Worm (Caenorhabditis elegans) whole organism, L4 larva: Measurements from ENCODE around the gene ipla-2.
A peak's percentile ranks its signal among the peaks of the same experiment; 100 is the strongest.

Experiments used
- F10B5.3 ChIP-seq: sonication (generic microtip); optimal IDR thresholded peaks from 2 replicates; lab custom pipeline; 2016; ENCODE audit warnings: mild to moderate bottlenecking, missing genetic modification characterization, missing compliant biosample characterization
- F26F4.8 ChIP-seq: fragments of 200-800 bp; sonication (Bioruptor generic); conservative IDR thresholded peaks from 2 replicates; pipeline ENCODE4 v1.3.6; 2022; ENCODE audit warnings: missing genetic modification characterization, missing compliant biosample characterization
- F44E2.7 ChIP-seq: fragments of 200-800 bp; sonication (Bioruptor generic); IDR thresholded peaks from 2 replicates; pipeline ENCODE4 v2.1.2; 2022; ENCODE audit warnings: missing genetic modification characterization, missing compliant biosample characterization
- F49E8.2 ChIP-seq: sonication (generic microtip); optimal IDR thresholded peaks from 2 replicates; lab custom pipeline; 2016; ENCODE audit warnings: missing compliant biosample characterization, mild to moderate bottlenecking, missing genetic modification characterization, borderline replicate concordance
- T20F7.1 ChIP-seq: fragments of 200-800 bp; sonication (Bioruptor generic); optimal IDR thresholded peaks from 2 replicates; lab custom pipeline; 2018; ENCODE audit warnings: mild to moderate bottlenecking, missing genetic modification characterization, missing compliant biosample characterization
- Y5F2A.4 ChIP-seq: fragments of 200-800 bp; sonication (Bioruptor generic); optimal IDR thresholded peaks from 2 replicates; lab custom pipeline; 2018; ENCODE audit warnings: mild to moderate bottlenecking, missing genetic modification characterization, missing compliant biosample characterization
- ZK337.2 ChIP-seq: fragments of 200-800 bp; sonication (Bioruptor generic); IDR thresholded peaks from 2 replicates; pipeline ENCODE4 v1.3.6; 2022; ENCODE audit warnings: missing genetic modification reagents, missing genetic modification characterization, missing compliant biosample characterization
- aha-1 ChIP-seq: fragments of 150-350 bp; peaks from one replicate; lab custom pipeline; 2014; ENCODE audit warnings: missing biosample characterization, missing genetic modification characterization
- ama-1 ChIP-seq: fragments of 150-350 bp; optimal IDR thresholded peaks from 2 replicates; lab custom pipeline; 2014; ENCODE audit warnings: inconsistent platforms, mixed read lengths
- attf-4 ChIP-seq: sonication (generic microtip); optimal IDR thresholded peaks from 3 replicates; lab custom pipeline; 2017; ENCODE audit warnings: missing biosample characterization, missing genetic modification characterization
- ceh-62 ChIP-seq: sonication (generic microtip); optimal IDR thresholded peaks from 2 replicates; lab custom pipeline; 2017; ENCODE audit warnings: missing biosample characterization, missing genetic modification characterization
- ceh-82 ChIP-seq: sonication (generic microtip); optimal IDR thresholded peaks from 2 replicates; lab custom pipeline; 2017; ENCODE audit warnings: missing biosample characterization, missing genetic modification characterization
- daf-12 ChIP-seq: fragments of 150-350 bp; optimal IDR thresholded peaks from 2 replicates; lab custom pipeline; 2014; ENCODE audit warnings: missing biosample characterization, missing genetic modification reagents, missing genetic modification characterization
- dmd-6 ChIP-seq: fragments of 200-800 bp; sonication (Bioruptor generic); IDR thresholded peaks from 2 replicates; pipeline ENCODE4 v1.3.6; 2022; ENCODE audit warnings: missing genetic modification reagents, missing genetic modification characterization, missing compliant biosample characterization
- dmd-9 ChIP-seq: fragments of 200-800 bp; sonication (Bioruptor generic); IDR thresholded peaks from 2 replicates; pipeline ENCODE4 v1.3.6; 2022; ENCODE audit warnings: missing genetic modification reagents, missing genetic modification characterization, missing compliant biosample characterization
- dpl-1 ChIP-seq: fragments of 150-350 bp; optimal IDR thresholded peaks from 2 replicates; lab custom pipeline; 2014; ENCODE audit warnings: missing biosample characterization, missing genetic modification reagents, missing genetic modification characterization
- duxl-1 ChIP-seq: sonication (generic microtip); optimal IDR thresholded peaks from 2 replicates; lab custom pipeline; 2016; ENCODE audit warnings: mild to moderate bottlenecking, missing genetic modification characterization, moderate library complexity, missing compliant biosample characterization; ENCODE audit not compliant: poor library complexity
- hif-1 ChIP-seq, 2 experiments: sonication (generic microtip); optimal IDR thresholded peaks; 2 replicates each; lab custom pipeline; 2016 to 2017; ENCODE audit warnings: missing compliant biosample characterization in 2 of 2, missing genetic modification characterization in 2 of 2, missing genetic modification reagents in 2 of 2, missing genotype in 2 of 2, mild to moderate bottlenecking in 1 of 2
- hmg-1.1 ChIP-seq: fragments of 200-800 bp; sonication (Bioruptor generic); IDR thresholded peaks from 2 replicates; pipeline ENCODE4 v1.3.6; 2022; ENCODE audit warnings: missing genetic modification reagents, missing genetic modification characterization, missing compliant biosample characterization
- lin-15B ChIP-seq: fragments of 150-350 bp; sonication (generic microtip); optimal IDR thresholded peaks from 3 replicates; lab custom pipeline; 2014; ENCODE audit warnings: missing biosample characterization, missing genetic modification characterization
- lin-29 ChIP-seq: fragments of 200-800 bp; sonication (Bioruptor generic); IDR thresholded peaks from 2 replicates; pipeline ENCODE4 v1.3.6; 2022; ENCODE audit warnings: missing genetic modification reagents, missing genetic modification characterization, missing compliant biosample characterization
- lin-38 ChIP-seq: fragments of 200-800 bp; sonication (Bioruptor generic); IDR thresholded peaks from 2 replicates; pipeline ENCODE4 v1.3.6; 2022; ENCODE audit warnings: missing genetic modification reagents, missing genetic modification characterization, missing compliant biosample characterization
- lir-3 ChIP-seq: sonication (generic microtip); optimal IDR thresholded peaks from 2 replicates; lab custom pipeline; 2016; ENCODE audit warnings: mild to moderate bottlenecking, missing genetic modification characterization, missing compliant biosample characterization
- lsy-2 ChIP-seq, 2 experiments: fragments of 150-350 bp in 1 of 2; sonication (generic microtip) in 1 of 2; optimal IDR thresholded peaks; 2 replicates each; lab custom pipeline; 2014 to 2017; ENCODE audit warnings: missing biosample characterization in 2 of 2, missing genetic modification characterization in 2 of 2
- mdl-1 ChIP-seq, 2 experiments: fragments of 150-350 bp in 1 of 2; sonication (generic microtip) in 1 of 2; optimal IDR thresholded peaks; 2 replicates each; lab custom pipeline; 2014 to 2017; ENCODE audit warnings: missing biosample characterization in 2 of 2, missing genetic modification characterization in 2 of 2
- mep-1 ChIP-seq: fragments of 150-350 bp; sonication (generic microtip); optimal IDR thresholded peaks from 3 replicates; lab custom pipeline; 2014; ENCODE audit warnings: missing biosample characterization, missing genetic modification characterization
- mes-2 ChIP-seq: sonication (generic microtip); optimal IDR thresholded peaks from 2 replicates; lab custom pipeline; 2016; ENCODE audit warnings: missing genotype, mild to moderate bottlenecking, missing genetic modification characterization, missing compliant biosample characterization; ENCODE audit not compliant: poor library complexity, severe bottlenecking
- mxl-3 ChIP-seq: fragments of 200-800 bp; sonication (Bioruptor generic); optimal IDR thresholded peaks from 2 replicates; lab custom pipeline; 2018; ENCODE audit warnings: mild to moderate bottlenecking, missing genetic modification characterization, missing compliant biosample characterization
- nhr-111 ChIP-seq: fragments of 200-800 bp; sonication (Bioruptor generic); optimal IDR thresholded peaks from 2 replicates; lab custom pipeline; 2018; ENCODE audit warnings: mild to moderate bottlenecking, missing genetic modification characterization, missing compliant biosample characterization
- nhr-25 ChIP-seq: sonication (generic microtip); optimal IDR thresholded peaks from 2 replicates; lab custom pipeline; 2017; ENCODE audit warnings: missing genetic modification characterization, mild to moderate bottlenecking, missing compliant biosample characterization, antibody characterized with exemption, moderate library complexity, borderline replicate concordance; ENCODE audit not compliant: insufficient read depth
- nhr-28 ChIP-seq: fragments of 150-350 bp; optimal IDR thresholded peaks from 2 replicates; lab custom pipeline; 2014; ENCODE audit warnings: missing biosample characterization, missing genetic modification characterization
- nhr-41 ChIP-seq: fragments of 200-800 bp; sonication (Bioruptor generic); IDR thresholded peaks from 2 replicates; pipeline ENCODE4 v1.3.6; 2022; ENCODE audit warnings: missing genetic modification reagents, missing genetic modification characterization, missing compliant biosample characterization
- nhr-48 ChIP-seq: sonication (generic microtip); optimal IDR thresholded peaks from 2 replicates; lab custom pipeline; 2016; ENCODE audit warnings: mild to moderate bottlenecking, missing genetic modification characterization, missing compliant biosample characterization
- nhr-6 ChIP-seq: fragments of 150-350 bp; optimal IDR thresholded peaks from 2 replicates; lab custom pipeline; 2014; ENCODE audit warnings: missing biosample characterization, missing genetic modification characterization
- nhr-76 ChIP-seq: fragments of 150-350 bp; optimal IDR thresholded peaks from 2 replicates; lab custom pipeline; 2014; ENCODE audit warnings: missing biosample characterization, missing genetic modification characterization
- nhr-77 ChIP-seq: fragments of 150-350 bp; optimal IDR thresholded peaks from 2 replicates; lab custom pipeline; 2014; ENCODE audit warnings: missing biosample characterization, missing genetic modification characterization
- pha-4 ChIP-seq, 2 experiments: fragments of 150-350 bp in 1 of 2; fragments of 200-800 bp in 1 of 2; sonication (Bioruptor generic) in 1 of 2; IDR thresholded peaks in 1 of 2; optimal IDR thresholded peaks in 1 of 2; 2 replicates each; pipeline versions ENCODE4 v1.3.6 to Lab custom; 2014 to 2022; ENCODE audit warnings: missing genetic modification characterization in 2 of 2, missing genetic modification reagents in 2 of 2, missing biosample characterization in 1 of 2, missing compliant biosample characterization in 1 of 2
- snpc-4 ChIP-seq: fragments of 150-350 bp; optimal IDR thresholded peaks from 2 replicates; lab custom pipeline; 2014; ENCODE audit warnings: missing biosample characterization, missing genetic modification characterization
- spr-1 ChIP-seq: sonication (generic microtip); optimal IDR thresholded peaks from 2 replicates; lab custom pipeline; 2016; ENCODE audit warnings: mild to moderate bottlenecking, missing genetic modification characterization, missing compliant biosample characterization
- unc-62 ChIP-seq, 3 experiments: fragments of 150-350 bp in 1 of 3; sonication (generic microtip); optimal IDR thresholded peaks in 2 of 3; peaks in 1 of 3; 1 replicate in 1 of 3; 2 replicates in 2 of 3; lab custom pipeline; 2014 to 2017; ENCODE audit warnings: missing biosample characterization in 3 of 3, missing genetic modification characterization in 3 of 3, missing genetic modification reagents in 3 of 3, missing genotype in 1 of 3
- zfp-3 ChIP-seq: fragments of 200-800 bp; sonication (Bioruptor generic); conservative IDR thresholded peaks from 2 replicates; pipeline ENCODE4 v1.3.6; 2022; ENCODE audit warnings: missing genetic modification reagents, missing genetic modification characterization, missing compliant biosample characterization
- zip-11 ChIP-seq: fragments of 200-800 bp; sonication (Bioruptor generic); IDR thresholded peaks from 2 replicates; pipeline ENCODE4 v1.3.6; 2022; ENCODE audit warnings: missing genetic modification characterization, missing compliant biosample characterization
- zip-2 ChIP-seq: fragments of 150-350 bp; optimal IDR thresholded peaks from 2 replicates; lab custom pipeline; 2014; ENCODE audit warnings: missing biosample characterization, missing genetic modification characterization

Gene ipla-2

ce11 chrX:9837989-9838541 is at the start of gene ipla-2 (continued):
- TF ChIP-seq snpc-4 (tag; lab: Kevin White, UChicago) (no peak), unc-62 (GFP tag; optimal IDR thresholded peaks at IDR 0.05 in 1 of 2; lab: Kevin White, UChicago) (no peak), unc-62 (tag; optimal IDR thresholded peaks at IDR 0.05; lab: Kevin White, UChicago) (no peak), nhr-111 (GFP tag; lab: Kevin White, UChicago) (no peak), nhr-77 (tag; lab: Kevin White, UChicago) (peak; percentile 34), mes-2 (tag; lab: Kevin White, UChicago) (peak; percentile 75), hif-1 (tag; optimal IDR thresholded peaks at IDR 0.05; lab: Kevin White, UChicago) (peak in 1 of 2 experiments; percentile 61), pha-4 (GFP tag; IDR thresholded peaks at IDR 0.05; lab: Robert Waterston, UW) (no peak), pha-4 (tag; optimal IDR thresholded peaks at IDR 0.05; lab: Kevin White, UChicago) (peak; percentile 64), aha-1 (tag; lab: Kevin White, UChicago) (peak; percentile 97), nhr-25 (no peak), F26F4.8 (no peak), ZK337.2 (GFP tag; lab: Robert Waterston, UW) (no peak), hmg-1.1 (GFP tag; lab: Robert Waterston, UW) (peak; percentile 64), attf-4 (no peak), nhr-48 (tag; lab: Kevin White, UChicago) (no peak), dpl-1 (GFP tag; lab: Kevin White, UChicago) (peak; percentile 45), ama-1 (lab: Kevin White, UChicago) (no peak), T20F7.1 (GFP tag; lab: Kevin White, UChicago) (peak; percentile 17), lin-38 (peak; percentile 86), lsy-2 (tag; optimal IDR thresholded peaks at IDR 0.05; lab: Kevin White, UChicago) (peak; percentile 23 to 78), nhr-41 (GFP tag; lab: Robert Waterston, UW) (no peak), nhr-28 (tag; lab: Kevin White, UChicago) (peak; percentile 46), F49E8.2 (no peak), dmd-9 (GFP tag; lab: Robert Waterston, UW) (no peak), Y5F2A.4 (GFP tag; lab: Kevin White, UChicago) (no peak), zip-2 (tag; lab: Kevin White, UChicago) (no peak), dmd-6 (peak; percentile 57), lir-3 (tag; lab: Kevin White, UChicago) (no peak), spr-1 (tag; lab: Kevin White, UChicago) (no peak), F10B5.3 (tag; lab: Kevin White, UChicago) (no peak), zfp-3 (no peak), mxl-3 (GFP tag; lab: Kevin White, UChicago) (peak; percentile 95), zip-11 (GFP tag; lab: Robert Waterston, UW) (no peak), mdl-1 (tag; optimal IDR thresholded peaks at IDR 0.05; lab: Kevin White, UChicago) (peak; percentile 58 to 96), nhr-6 (peak; percentile 67), mep-1 (tag; lab: Kevin White, UChicago) (no peak), duxl-1 (tag; lab: Kevin White, UChicago) (no peak), daf-12 (tag; lab: Kevin White, UChicago) (no peak), nhr-76 (tag; lab: Kevin White, UChicago) (no peak), ceh-82 (tag; lab: Kevin White, UChicago) (no peak)

- TF ChIP-seq ceh-62 (tag; lab: Kevin White, UChicago) (no peak), F44E2.7 (GFP tag; lab: Robert Waterston, UW) (no peak), unc-62 (GFP tag; optimal IDR thresholded peaks at IDR 0.05 in 1 of 2; lab: Kevin White, UChicago) (peak in 1 of 2 experiments; percentile 33), unc-62 (tag; optimal IDR thresholded peaks at IDR 0.05; lab: Kevin White, UChicago) (no peak), lin-15B (tag; lab: Kevin White, UChicago) (no peak), ama-1 (lab: Kevin White, UChicago) (no peak), lin-29 (GFP tag; lab: Robert Waterston, UW) (no peak), nhr-77 (tag; lab: Kevin White, UChicago) (no peak)
- TF ChIP-seq, all 104 proteins: peak for 1
Measured at ce11 chrX:9883837-9884324, 46.0 kb upstream of the ipla-2 start, which contains the start of gene mrp-4. Gene mrp-4 (plus strand): TSS chrX:9884274.
